Worm (Caenorhabditis elegans): ENCODE results near the gene oac-8.

ce11 chrIV:10608275-10608674, 23.9 kb downstream of the oac-8 start, which contains the start of gene R09H10.6:
- TF ChIP-seq T22C8.4 (GFP tag; IDR thresholded peaks at IDR 0.05) = no peak
- no peak for TF ChIP-seq ref-1 (GFP tag; conservative IDR thresholded peaks at IDR 0.05)
- no peak for TF ChIP-seq ztf-23 (GFP tag; IDR thresholded peaks at IDR 0.05)
- TF ChIP-seq flt-1 (GFP tag; IDR thresholded peaks at IDR 0.05) = no peak
- TF ChIP-seq cog-1 (tag; optimal IDR thresholded peaks at IDR 0.05) = no peak
